Worm (Caenorhabditis elegans): ENCODE results near the gene osta-1.

Gene osta-1

DNA sequence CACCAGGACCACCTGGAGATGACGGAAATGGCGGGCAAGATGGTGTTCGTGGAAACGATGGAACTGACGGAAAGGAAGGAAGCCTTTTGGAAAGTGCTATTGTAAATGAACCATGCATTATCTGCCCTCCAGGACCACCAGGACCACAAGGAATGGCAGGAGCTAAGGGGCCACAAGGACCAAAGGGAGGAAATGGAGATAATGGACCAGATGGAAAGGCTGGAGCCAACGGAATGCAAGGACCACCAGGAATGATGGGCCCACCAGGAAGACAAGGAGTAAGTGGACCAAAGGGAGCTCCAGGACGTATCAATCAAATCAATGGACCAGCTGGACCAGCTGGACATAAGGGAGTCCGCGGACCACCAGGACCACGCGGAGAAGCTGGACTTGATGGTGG, 17.3 kb downstream of the osta-1 start:
- TF ChIP-seq D2030.7 (GFP tag; IDR thresholded peaks at IDR 0.05) (no peak), hsf-1 (GFP tag; IDR thresholded peaks at IDR 0.05) (0 out of 2 replicates have a peak, but pooled peaks have one; percentile 13), F55B11.4 (tag; optimal IDR thresholded peaks at IDR 0.05; ENCODE audit: borderline replicate concordance, insufficient read depth) (no peak), zfh-2 (GFP tag; conservative IDR thresholded peaks at IDR 0.05) (peak; percentile 68), F37B4.10 (GFP tag; IDR thresholded peaks at IDR 0.05) (no peak), ets-4 (GFP tag; optimal IDR thresholded peaks at IDR 0.05) (no peak), dox-1 (GFP tag; IDR thresholded peaks at IDR 0.05) (0 out of 2 replicates have a peak, but pooled peaks have one; percentile 12)

DNA sequence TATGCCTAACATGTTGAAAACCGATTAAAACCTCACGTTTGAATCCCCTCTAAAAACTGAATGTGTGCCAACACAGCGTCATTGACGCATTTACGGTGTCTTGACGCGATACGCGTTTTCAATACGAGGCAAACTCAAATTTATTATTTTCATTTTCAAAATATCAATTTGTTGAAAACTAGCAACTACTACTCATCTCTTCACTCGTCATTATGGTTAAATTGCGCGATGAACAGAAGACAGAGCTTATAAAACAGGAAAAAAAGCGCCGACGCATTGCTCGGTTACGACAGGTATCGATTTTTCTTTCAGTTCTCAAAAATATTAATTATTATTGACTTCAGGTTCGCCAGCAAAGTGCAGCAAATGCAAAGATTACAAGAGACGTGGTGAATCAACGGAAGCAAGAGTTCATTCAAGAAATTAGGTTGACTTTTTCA, 18.1 kb downstream of the osta-1 start, which contains the start of gene enee-1:
Gene enee-1 (plus strand): TSS at position 108 of the 440 bp plus-strand sequence.
- no peak for TF ChIP-seq T07F8.4 (tag; optimal IDR thresholded peaks at IDR 0.05)
- peak; percentile 43; the same call in 1 of the 2 replicates for TF ChIP-seq attf-3 (GFP tag; conservative IDR thresholded peaks at IDR 0.05)
- peak; percentile 1 to 83 (median 58) for TF ChIP-seq lin-35 (GFP tag; optimal IDR thresholded peaks at IDR 0.05)
- no peak for TF ChIP-seq aptf-3 (GFP tag; IDR thresholded peaks at IDR 0.05)
- peak; percentile 57 for TF ChIP-seq efl-1 (GFP tag; optimal IDR thresholded peaks at IDR 0.05)
- no peak for TF ChIP-seq nhr-120 (GFP tag; IDR thresholded peaks at IDR 0.05)
- TF ChIP-seq ama-1 (optimal IDR thresholded peaks at IDR 0.05) = peak; percentile 30
- no peak for TF ChIP-seq ama-1 (GFP tag; optimal IDR thresholded peaks at IDR 0.05)
- 0 out of 2 replicates have a peak, but pooled peaks have one; percentile 36 for TF ChIP-seq hmg-20 (GFP tag; IDR thresholded peaks at IDR 0.05)
- peak; percentile 46 for TF ChIP-seq D2030.7 (GFP tag; IDR thresholded peaks at IDR 0.05)
- no peak for TF ChIP-seq ztf-3 (GFP tag; optimal IDR thresholded peaks at IDR 0.05)
- TF ChIP-seq nfyb-1 (GFP tag; IDR thresholded peaks at IDR 0.05) = peak; percentile 56; the same call in 1 of the 2 replicates
- no peak for TF ChIP-seq T26A5.8 (tag; optimal IDR thresholded peaks at IDR 0.05)
- peak; percentile 54; the same call in 1 of the 2 replicates for TF ChIP-seq pbrm-1 (GFP tag; IDR thresholded peaks at IDR 0.05)
- TF ChIP-seq Y53G8AR.9 (GFP tag; conservative IDR thresholded peaks at IDR 0.05) = peak; percentile 61; the same call in 1 of the 2 replicates
- peak; percentile 17; the same call in 1 of the 2 replicates for TF ChIP-seq lir-1 (GFP tag; conservative IDR thresholded peaks at IDR 0.05)
- peak; percentile 56 for TF ChIP-seq C06A6.2 (GFP tag; conservative IDR thresholded peaks at IDR 0.05)
- peak; percentile 52; the same call in 1 of the 2 replicates for TF ChIP-seq rcor-1 (GFP tag; IDR thresholded peaks at IDR 0.05)
- no peak for TF ChIP-seq unc-62 (GFP tag; optimal IDR thresholded peaks at IDR 0.05)
- peak; percentile 19 for TF ChIP-seq atf-7 (tag; optimal IDR thresholded peaks at IDR 0.05)
- no peak for TF ChIP-seq Y95B8A.8 (GFP tag; IDR thresholded peaks at IDR 0.05)
- TF ChIP-seq tlf-1 (GFP tag; optimal IDR thresholded peaks at IDR 0.05) = peak; percentile 36
- peak; percentile 56 for TF ChIP-seq ztf-26 (tag; optimal IDR thresholded peaks at IDR 0.05)
- TF ChIP-seq madf-8 (GFP tag; conservative IDR thresholded peaks at IDR 0.05) = no peak
- peak; percentile 19 for TF ChIP-seq tbp1 (GFP tag; optimal IDR thresholded peaks at IDR 0.05)
- no peak for TF ChIP-seq let-526 (GFP tag; IDR thresholded peaks at IDR 0.05)
- TF ChIP-seq ceh-58 (GFP tag; IDR thresholded peaks at IDR 0.05) = no peak
- no peak for TF ChIP-seq F10E7.11 (tag; optimal IDR thresholded peaks at IDR 0.05)
- TF ChIP-seq B0336.3 (GFP tag; IDR thresholded peaks at IDR 0.05) = 0 out of 2 replicates have a peak, but pooled peaks have one; percentile 37
- TF ChIP-seq Y56A3A.18 (GFP tag; IDR thresholded peaks at IDR 0.05) = 0 out of 2 replicates have a peak, but pooled peaks have one; percentile 23
- no peak for TF ChIP-seq nfya-1 (tag; optimal IDR thresholded peaks at IDR 0.05; ENCODE audit: borderline replicate concordance, insufficient read depth)
- TF ChIP-seq nhr-80 (tag; optimal IDR thresholded peaks at IDR 0.05) = no peak
- no peak for TF ChIP-seq ceh-91 (GFP tag; IDR thresholded peaks at IDR 0.05)
- TF ChIP-seq K12H6.12 (tag; optimal IDR thresholded peaks at IDR 0.05) = peak; percentile 39
- no peak for TF ChIP-seq zim-3 (tag; optimal IDR thresholded peaks at IDR 0.05)
- peak; percentile 19 for TF ChIP-seq madf-10 (tag; optimal IDR thresholded peaks at IDR 0.05)
- TF ChIP-seq repo-1 (tag; optimal IDR thresholded peaks at IDR 0.05) = peak; percentile 53
- peak; percentile 2 for TF ChIP-seq ZK185.1 (tag; optimal IDR thresholded peaks at IDR 0.05; ENCODE audit: poor library complexity, severe bottlenecking)
- no peak; the same call in 1 of the 2 replicates for TF ChIP-seq hmg-1.2 (GFP tag; IDR thresholded peaks at IDR 0.05)
- TF ChIP-seq athp-1 (tag; optimal IDR thresholded peaks at IDR 0.05) = no peak
- TF ChIP-seq dpl-1 (GFP tag; optimal IDR thresholded peaks at IDR 0.05) = peak; percentile 74
- TF ChIP-seq B0261.1 (tag; optimal IDR thresholded peaks at IDR 0.05) = no peak
